Worm (Caenorhabditis elegans): ENCODE measurements around the gene srt-69.

The srt-69 gene

ce11 chrV:5237116-5237515, 28.4 kb downstream of the srt-69 start, which contains the start of gene cest-35.2 (continued):
- TF ChIP-seq C16A3.4 (tag; optimal IDR thresholded peaks at IDR 0.05) (no peak), nhr-76 (tag; optimal IDR thresholded peaks at IDR 0.05) (no peak)

- TF ChIP-seq ces-1 (GFP tag; optimal IDR thresholded peaks at IDR 0.05) (no peak), nhr-71 (tag; optimal IDR thresholded peaks at IDR 0.05) (peak; percentile 25), zip-4 (GFP tag; optimal IDR thresholded peaks at IDR 0.05) (peak; percentile 46), aha-1 (tag; optimal IDR thresholded peaks at IDR 0.05) (no peak), lin-35 (GFP tag; optimal IDR thresholded peaks at IDR 0.05) (peak in 1 of 2 experiments; percentile 7)
Measured at ce11 chrV:5233777-5234176, 31.7 kb downstream of the srt-69 start, which contains the start of gene cest-32. TSS of gene cest-32 (minus strand) at chrV:5233891.

DNA sequence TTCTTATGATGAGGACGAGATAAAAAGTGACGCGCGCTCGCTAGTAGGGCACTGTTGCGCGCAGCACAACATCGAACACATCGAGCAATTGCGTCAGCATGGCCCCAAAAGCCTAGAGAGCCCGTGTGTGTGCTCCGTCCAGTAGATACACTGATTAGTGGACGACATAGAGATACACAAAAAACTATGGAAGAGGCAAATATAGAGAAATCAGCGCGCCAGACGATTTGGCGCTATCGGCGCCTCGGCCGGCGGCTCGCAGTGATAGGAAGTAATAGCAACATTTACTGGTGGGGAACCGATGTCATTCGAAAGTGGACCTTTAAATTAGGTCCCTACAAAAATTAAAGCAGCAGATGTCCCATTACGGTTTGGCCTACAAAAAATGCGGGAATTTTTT, 37.0 kb downstream of the srt-69 start:
- TF ChIP-seq nhr-71 (tag; optimal IDR thresholded peaks at IDR 0.05) (peak; percentile 10), blmp-1 (tag; optimal IDR thresholded peaks at IDR 0.05) (no peak), ces-1 (GFP tag; optimal IDR thresholded peaks at IDR 0.05) (no peak), nhr-77 (tag; optimal IDR thresholded peaks at IDR 0.05) (peak; percentile 72), lin-14 (GFP tag; optimal IDR thresholded peaks at IDR 0.05) (peak; percentile 17), tbx-2 (tag; optimal IDR thresholded peaks at IDR 0.05) (peak; percentile 44), unc-86 (tag; optimal IDR thresholded peaks at IDR 0.05) (no peak)

DNA sequence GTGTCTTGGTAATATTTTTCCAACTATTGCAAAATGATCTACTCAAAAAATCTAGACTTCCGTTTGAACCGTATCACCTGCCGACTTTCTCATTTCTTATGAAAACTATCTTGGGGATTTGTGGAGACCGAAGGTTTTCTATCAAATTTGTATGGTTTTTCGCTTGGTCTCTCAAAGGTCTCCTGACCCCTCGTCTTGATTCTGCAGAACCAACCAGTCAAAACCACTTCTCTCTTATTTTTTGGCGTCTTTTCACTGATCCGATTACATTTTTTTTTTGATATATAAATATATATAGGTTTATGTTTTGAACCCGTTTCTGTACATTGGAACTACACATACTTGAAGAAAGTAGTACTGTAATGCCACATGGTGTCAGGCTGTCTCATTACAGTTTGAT, 39.8 kb downstream of the srt-69 start:
- TF ChIP-seq nhr-85 (tag) = peak; percentile 64
- TF ChIP-seq blmp-1 (tag; optimal IDR thresholded peaks at IDR 0.05) = peak; percentile 36
- TF ChIP-seq sup-37 (GFP tag; optimal IDR thresholded peaks at IDR 0.05) = no peak
- no peak for TF ChIP-seq efl-1 (optimal IDR thresholded peaks at IDR 0.05)
- TF ChIP-seq efl-1 (GFP tag; optimal IDR thresholded peaks at IDR 0.05 in 1 of 2) = peak in 1 of 2 experiments; percentile 90
- peak; percentile 41 for TF ChIP-seq lin-14 (GFP tag; optimal IDR thresholded peaks at IDR 0.05)

DNA sequence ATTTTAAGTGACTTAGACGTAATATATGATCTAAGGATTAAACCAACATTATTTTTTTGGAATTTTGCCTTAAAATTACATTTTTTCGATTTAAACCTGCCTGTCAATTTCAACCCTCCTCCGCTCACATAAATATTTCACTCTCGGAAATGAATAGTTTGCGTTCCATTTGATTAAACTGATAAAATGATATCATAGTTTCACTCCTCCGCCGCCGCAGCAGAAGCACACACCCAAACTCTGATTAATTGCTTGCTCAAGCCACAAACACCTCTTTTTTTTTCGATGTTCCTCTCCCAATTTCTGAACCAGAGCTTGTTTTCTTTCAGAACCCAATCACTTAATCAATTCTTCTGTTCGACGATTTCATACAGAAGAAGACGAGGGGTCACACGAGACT, 42.4 kb downstream of the srt-69 start, which contains the start of gene Y49G5B.1:
Gene Y49G5B.1 (plus strand): TSS at position 324 of the 400 bp plus-strand sequence.
- TF ChIP-seq ets-5 (GFP tag; IDR thresholded peaks at IDR 0.05) (no peak), lin-15B (tag; optimal IDR thresholded peaks at IDR 0.05) (no peak), nhr-237 (tag; optimal IDR thresholded peaks at IDR 0.05) (no peak)
